Fruit fly (Drosophila melanogaster): ENCODE results near the gene Wnt5.

DNA sequence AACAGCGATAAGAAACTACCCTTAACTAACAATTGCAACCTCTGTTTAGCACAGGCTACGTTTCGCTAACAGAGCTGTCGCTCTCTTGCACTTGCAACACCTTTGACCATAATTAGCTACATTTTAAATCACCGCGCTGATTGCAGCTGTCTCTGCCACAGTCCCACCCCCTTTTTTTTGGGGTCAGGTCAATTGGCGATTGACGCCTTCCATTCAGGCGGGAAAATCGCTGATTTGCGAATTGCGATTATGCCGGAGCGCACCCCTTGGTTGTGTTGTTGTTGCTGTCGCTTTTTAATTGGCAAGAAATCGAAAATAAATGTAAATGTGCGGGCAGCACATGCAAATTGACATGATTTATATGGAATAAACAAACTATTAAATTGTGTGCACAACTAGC, 38.1 kb upstream of the Wnt5 start:
- TF ChIP-seq CG8159 (tag; optimal IDR thresholded peaks at IDR 0.05) (no peak), CG13204 (GFP tag; optimal IDR thresholded peaks at IDR 0.05) (no peak), fd96Ca (GFP tag; IDR thresholded peaks at IDR 0.05) (no peak), CG12605 (GFP tag; IDR thresholded peaks at IDR 0.05) (no peak), CG8301 (tag; optimal IDR thresholded peaks at IDR 0.05) (no peak), D1 (tag; optimal IDR thresholded peaks at IDR 0.05) (no peak)
